Comparison of ENCODE assay signal across 1 fruit fly cellular context in genomic region chr3L:4825584-4825983, dm6.
A peak's percentile ranks its signal among the peaks of the same experiment; 100 is the strongest.
TF ChIP-seq lines count a peak whose summit lies in the region.

Gene Dhc64C, minus strand, starts transcription at chr3L:4825687.
Gene LeuRS-m, plus strand, starts transcription at chr3L:4825853.

TF ChIP-seq in whole organism, embryonic, 481 proteins besides CTCF, POLR2A, EP300 and RAD21 (continued from another document and continues in another):
- TF ChIP-seq CG14710 (tag; optimal IDR thresholded peaks at IDR 0.05; lab: Kevin White, UChicago) (peak; percentile 54), Aef1 (GFP tag; IDR thresholded peaks at IDR 0.05; lab: Robert Waterston, UW) (no peak), Deaf1 (tag; optimal IDR thresholded peaks at IDR 0.05; lab: Kevin White, UChicago) (no peak), YL-1 (GFP tag; optimal IDR thresholded peaks at IDR 0.05; lab: Kevin White, UChicago) (peak; percentile 87), Hey (tag; optimal IDR thresholded peaks at IDR 0.05; lab: Kevin White, UChicago) (no peak), CG14014 (GFP tag; IDR thresholded peaks at IDR 0.05; lab: Robert Waterston, UW) (peak; percentile 51), Max (GFP tag; optimal IDR thresholded peaks at IDR 0.05; lab: Kevin White, UChicago) (peak; percentile 16), D19B (GFP tag; optimal IDR thresholded peaks at IDR 0.05; lab: Kevin White, UChicago) (no peak), Sin3A (optimal IDR thresholded peaks at IDR 0.05; lab: Kevin White, UChicago) (peak; percentile 78), H2.0 (GFP tag; IDR thresholded peaks at IDR 0.05; lab: Robert Waterston, UW) (no peak), fd102C (GFP tag; optimal IDR thresholded peaks at IDR 0.05; lab: Kevin White, UChicago) (no peak), disco-r (GFP tag; optimal IDR thresholded peaks at IDR 0.05; lab: Kevin White, UChicago) (no peak), TFAM (GFP tag; optimal IDR thresholded peaks at IDR 0.05; lab: Kevin White, UChicago) (no peak), MTF-1 (GFP tag; optimal IDR thresholded peaks at IDR 0.05; lab: Kevin White, UChicago; ENCODE audit: borderline replicate concordance) (no peak), Doc3 (GFP tag; IDR thresholded peaks at IDR 0.05; lab: Robert Waterston, UW; ENCODE audit: partially characterized antibody) (peak; percentile 35; the same call in 1 of the 3 replicates), CG7786 (GFP tag; optimal IDR thresholded peaks at IDR 0.05; lab: Kevin White, UChicago) (peak; percentile 51), CG6689 (GFP tag; IDR thresholded peaks at IDR 0.05; lab: Robert Waterston, UW) (no peak), CG1603 (tag; optimal IDR thresholded peaks at IDR 0.05; lab: Kevin White, UChicago) (peak; percentile 88), scrt (GFP tag; optimal IDR thresholded peaks at IDR 0.05; lab: Kevin White, UChicago) (peak; percentile 54), ind (GFP tag; optimal IDR thresholded peaks at IDR 0.05; lab: Kevin White, UChicago) (peak; percentile 31), Hmr (GFP tag; optimal IDR thresholded peaks at IDR 0.05; lab: Kevin White, UChicago) (peak; percentile 62), CG8290 (GFP tag; optimal IDR thresholded peaks at IDR 0.05; lab: Kevin White, UChicago) (no peak), CG8290 (tag; optimal IDR thresholded peaks at IDR 0.05; lab: Kevin White, UChicago) (no peak), CG6765 (GFP tag; optimal IDR thresholded peaks at IDR 0.05; lab: Kevin White, UChicago) (no peak), aop (GFP tag; IDR thresholded peaks at IDR 0.05; lab: Robert Waterston, UW) (no peak), CG10274 (GFP tag; optimal IDR thresholded peaks at IDR 0.05; lab: Kevin White, UChicago) (peak; percentile 98), dm (GFP tag; optimal IDR thresholded peaks at IDR 0.05; lab: Kevin White, UChicago) (peak; percentile 29), Hr51 (GFP tag; optimal IDR thresholded peaks at IDR 0.05; lab: Kevin White, UChicago) (peak in 1 of 2 experiments; percentile 3), Dref (GFP tag; IDR thresholded peaks at IDR 0.05; lab: Robert Waterston, UW) (peak; percentile 90), CG10321 (GFP tag; IDR thresholded peaks at IDR 0.05; lab: Robert Waterston, UW) (no peak), ewg (GFP tag; optimal IDR thresholded peaks at IDR 0.05; lab: Kevin White, UChicago) (peak; percentile 75), CG34224 (GFP tag; IDR thresholded peaks at IDR 0.05; lab: Robert Waterston, UW; ENCODE audit: partially characterized antibody) (peak; percentile 24; the same call in 1 of the 3 replicates), Neu2 (GFP tag; optimal IDR thresholded peaks at IDR 0.05; lab: Kevin White, UChicago; ENCODE audit: borderline replicate concordance) (no peak), CG3065 (GFP tag; optimal IDR thresholded peaks at IDR 0.05; lab: Kevin White, UChicago) (no peak), dmrt99B (tag; optimal IDR thresholded peaks at IDR 0.05; lab: Kevin White, UChicago) (no peak), kay (GFP tag; optimal IDR thresholded peaks at IDR 0.05; lab: Kevin White, UChicago) (peak; percentile 48), sens (GFP tag; lab: Kevin White, UChicago) (no peak), lilli (GFP tag; optimal IDR thresholded peaks at IDR 0.05; lab: Kevin White, UChicago) (peak; percentile 63), sisA (GFP tag; IDR thresholded peaks at IDR 0.05; lab: Robert Waterston, UW) (no peak), bsh (GFP tag; optimal IDR thresholded peaks at IDR 0.05; lab: Kevin White, UChicago) (no peak), fd64A (GFP tag; optimal IDR thresholded peaks at IDR 0.05; lab: Kevin White, UChicago) (no peak), CG12236 (GFP tag; optimal IDR thresholded peaks at IDR 0.05; lab: Kevin White, UChicago) (no peak), jigr1 (GFP tag; IDR thresholded peaks at IDR 0.05; lab: Robert Waterston, UW) (no peak), al (GFP tag; IDR thresholded peaks at IDR 0.05; lab: Robert Waterston, UW) (0 out of 2 replicates have a peak, but pooled peaks have one; percentile 35), CG13424 (tag; optimal IDR thresholded peaks at IDR 0.05; lab: Kevin White, UChicago) (peak; percentile 27), grn (GFP tag; optimal IDR thresholded peaks at IDR 0.05; lab: Kevin White, UChicago) (no peak), chif (GFP tag; optimal IDR thresholded peaks at IDR 0.05; lab: Kevin White, UChicago) (peak in 1 of 2 experiments; percentile 24), CG10979 (tag; optimal IDR thresholded peaks at IDR 0.05; lab: Kevin White, UChicago) (no peak), btn (GFP tag; optimal IDR thresholded peaks at IDR 0.05; lab: Kevin White, UChicago) (no peak), cg (GFP tag; optimal IDR thresholded peaks at IDR 0.05; lab: Kevin White, UChicago) (no peak), Opbp (GFP tag; IDR thresholded peaks at IDR 0.05; lab: Robert Waterston, UW; ENCODE audit: partially characterized antibody) (peak; percentile 68; the same call in 2 of the 3 replicates), lmd (GFP tag; IDR thresholded peaks at IDR 0.05; lab: Robert Waterston, UW) (no peak), her (GFP tag; optimal IDR thresholded peaks at IDR 0.05; lab: Kevin White, UChicago) (no peak), CG14667 (GFP tag; IDR thresholded peaks at IDR 0.05; lab: Robert Waterston, UW) (no peak), ac (GFP tag; optimal IDR thresholded peaks at IDR 0.05; lab: Kevin White, UChicago) (no peak), trh (GFP tag; optimal IDR thresholded peaks at IDR 0.05; lab: Kevin White, UChicago) (no peak), pb (GFP tag; optimal IDR thresholded peaks at IDR 0.05; lab: Kevin White, UChicago) (peak; percentile 19), sr (GFP tag; IDR thresholded peaks at IDR 0.05; lab: Robert Waterston, UW) (no peak), fd3F (GFP tag; optimal IDR thresholded peaks at IDR 0.05; lab: Kevin White, UChicago) (no peak), Ravus (GFP tag; IDR thresholded peaks at IDR 0.05; lab: Robert Waterston, UW) (no peak), CG31388 (GFP tag; optimal IDR thresholded peaks at IDR 0.05; lab: Kevin White, UChicago) (no peak), Fer3 (tag; optimal IDR thresholded peaks at IDR 0.05; lab: Kevin White, UChicago) (no peak), CG13775 (GFP tag; optimal IDR thresholded peaks at IDR 0.05; lab: Kevin White, UChicago) (peak; percentile 7), ERR (GFP tag; optimal IDR thresholded peaks at IDR 0.05; lab: Kevin White, UChicago) (no peak), GATAe (GFP tag; conservative IDR thresholded peaks at IDR 0.05; lab: Robert Waterston, UW) (no peak), esg (GFP tag; conservative IDR thresholded peaks at IDR 0.05; lab: Robert Waterston, UW) (no peak), row (GFP tag; IDR thresholded peaks at IDR 0.05; lab: Robert Waterston, UW) (peak; percentile 71), ftz-f1 (GFP tag; optimal IDR thresholded peaks at IDR 0.05; lab: Kevin White, UChicago) (peak; percentile 19), CG11696 (GFP tag; IDR thresholded peaks at IDR 0.05; lab: Robert Waterston, UW) (no peak), wek (GFP tag; optimal IDR thresholded peaks at IDR 0.05; lab: Kevin White, UChicago) (no peak), CG10209 (GFP tag; optimal IDR thresholded peaks at IDR 0.05; lab: Kevin White, UChicago) (no peak), CG10959 (GFP tag; IDR thresholded peaks at IDR 0.05; lab: Robert Waterston, UW) (no peak), dimm (GFP tag; IDR thresholded peaks at IDR 0.05; lab: Robert Waterston, UW) (no peak), pho (GFP tag; optimal IDR thresholded peaks at IDR 0.05; lab: Kevin White, UChicago) (peak; percentile 41), CkIIα-i1 (GFP tag; IDR thresholded peaks at IDR 0.05; lab: Robert Waterston, UW) (no peak), Gsc (GFP tag; IDR thresholded peaks at IDR 0.05; lab: Robert Waterston, UW) (no peak), sug (tag; optimal IDR thresholded peaks at IDR 0.05; lab: Kevin White, UChicago) (no peak), Med (GFP tag; lab: Kevin White, UChicago) (peak; percentile 93), CG8924 (tag; optimal IDR thresholded peaks at IDR 0.05; lab: Kevin White, UChicago) (no peak), CG12299 (tag; optimal IDR thresholded peaks at IDR 0.05; lab: Kevin White, UChicago) (no peak), prd (optimal IDR thresholded peaks at IDR 0.05; lab: Kevin White, UChicago) (no peak), prd (GFP tag; IDR thresholded peaks at IDR 0.05; lab: Robert Waterston, UW) (peak; percentile 33; the same call in 1 of the 3 replicates), HmgD (GFP tag; optimal IDR thresholded peaks at IDR 0.05; lab: Kevin White, UChicago) (peak; percentile 89), CG1832 (GFP tag; optimal IDR thresholded peaks at IDR 0.05; lab: Kevin White, UChicago) (no peak), CG15479 (GFP tag; optimal IDR thresholded peaks at IDR 0.05; lab: Kevin White, UChicago) (peak; percentile 15), abd-A (tag; optimal IDR thresholded peaks at IDR 0.05; lab: Kevin White, UChicago) (peak; percentile 2), ara (GFP tag; IDR thresholded peaks at IDR 0.05; lab: Robert Waterston, UW) (peak; percentile 13; the same call in 1 of the 2 replicates), Usf (GFP tag; optimal IDR thresholded peaks at IDR 0.05; lab: Kevin White, UChicago) (no peak), Doc2 (GFP tag; IDR thresholded peaks at IDR 0.05; lab: Robert Waterston, UW) (no peak), CG7556 (GFP tag; optimal IDR thresholded peaks at IDR 0.05; lab: Kevin White, UChicago) (no peak), usp (GFP tag; optimal IDR thresholded peaks at IDR 0.05; lab: Kevin White, UChicago) (no peak), zen (tag; optimal IDR thresholded peaks at IDR 0.05; lab: Kevin White, UChicago) (peak; percentile 31), danr (GFP tag; IDR thresholded peaks at IDR 0.05; lab: Robert Waterston, UW) (no peak), lov (optimal IDR thresholded peaks at IDR 0.05; lab: Kevin White, UChicago) (no peak), lov (GFP tag; IDR thresholded peaks at IDR 0.05; lab: Robert Waterston, UW) (0 out of 3 replicates have a peak, but pooled peaks have one; percentile 71), mam (GFP tag; optimal IDR thresholded peaks at IDR 0.05; lab: Kevin White, UChicago) (peak; percentile 52), CG11093 (GFP tag; IDR thresholded peaks at IDR 0.05; lab: Robert Waterston, UW) (no peak), CG16779 (GFP tag; IDR thresholded peaks at IDR 0.05; lab: Robert Waterston, UW) (no peak), phol (tag; optimal IDR thresholded peaks at IDR 0.05; lab: Kevin White, UChicago) (peak; percentile 19), CG7987 (GFP tag; optimal IDR thresholded peaks at IDR 0.05; lab: Kevin White, UChicago) (peak; percentile 42), Hr3 (GFP tag; optimal IDR thresholded peaks at IDR 0.05; lab: Kevin White, UChicago) (no peak), otp (GFP tag; IDR thresholded peaks at IDR 0.05; lab: Robert Waterston, UW) (0 out of 3 replicates have a peak, but pooled peaks have one; percentile 18), bigmax (GFP tag; optimal IDR thresholded peaks at IDR 0.05; lab: Kevin White, UChicago) (peak; percentile 16), nmo (GFP tag; optimal IDR thresholded peaks at IDR 0.05; lab: Kevin White, UChicago) (peak; percentile 66), HHEX (GFP tag; optimal IDR thresholded peaks at IDR 0.05; lab: Kevin White, UChicago) (no peak), ash1 (GFP tag; optimal IDR thresholded peaks at IDR 0.05; lab: Kevin White, UChicago) (no peak), CG6254 (GFP tag; optimal IDR thresholded peaks at IDR 0.05; lab: Kevin White, UChicago) (no peak), zfh2 (GFP tag; optimal IDR thresholded peaks at IDR 0.05; lab: Kevin White, UChicago) (peak; percentile 64), hkb (optimal IDR thresholded peaks at IDR 0.05; lab: Kevin White, UChicago) (peak; percentile 71), hkb (GFP tag; IDR thresholded peaks at IDR 0.05; lab: Robert Waterston, UW) (no peak), CG4282 (GFP tag; optimal IDR thresholded peaks at IDR 0.05; lab: Kevin White, UChicago) (no peak), Hand (GFP tag; optimal IDR thresholded peaks at IDR 0.05; lab: Kevin White, UChicago) (no peak), CG12155 (GFP tag; optimal IDR thresholded peaks at IDR 0.05; lab: Kevin White, UChicago) (no peak), unc-4 (GFP tag; IDR thresholded peaks at IDR 0.05; lab: Robert Waterston, UW; ENCODE audit: partially characterized antibody) (peak; percentile 31; the same call in 1 of the 2 replicates), CG10147 (GFP tag; optimal IDR thresholded peaks at IDR 0.05; lab: Kevin White, UChicago) (peak; percentile 23), Nf-YB (GFP tag; optimal IDR thresholded peaks at IDR 0.05; lab: Kevin White, UChicago) (no peak), CG34422 (GFP tag; IDR thresholded peaks at IDR 0.05; lab: Robert Waterston, UW) (peak; percentile 95), CG4617 (GFP tag; optimal IDR thresholded peaks at IDR 0.05; lab: Kevin White, UChicago; ENCODE audit: borderline replicate concordance) (peak; percentile 69), Meics (GFP tag; optimal IDR thresholded peaks at IDR 0.05; lab: Kevin White, UChicago) (no peak), Dll (GFP tag; IDR thresholded peaks at IDR 0.05; lab: Robert Waterston, UW; ENCODE audit: partially characterized antibody) (peak; percentile 50; the same call in 2 of the 4 replicates), nerfin-2 (GFP tag; IDR thresholded peaks at IDR 0.05; lab: Robert Waterston, UW; ENCODE audit: partially characterized antibody) (peak; percentile 54; the same call in 1 of the 2 replicates), crp (GFP tag; optimal IDR thresholded peaks at IDR 0.05; lab: Kevin White, UChicago) (peak; percentile 93 to 99), CG12659 (GFP tag; optimal IDR thresholded peaks at IDR 0.05; lab: Kevin White, UChicago) (peak; percentile 61), gcm (GFP tag; optimal IDR thresholded peaks at IDR 0.05; lab: Kevin White, UChicago) (no peak), gfzf (GFP tag; optimal IDR thresholded peaks at IDR 0.05; lab: Kevin White, UChicago) (peak; percentile 39), Abd-B (GFP tag; optimal IDR thresholded peaks at IDR 0.05; lab: Kevin White, UChicago) (no peak), CG32532 (GFP tag; IDR thresholded peaks at IDR 0.05; lab: Robert Waterston, UW) (no peak), CG9215 (GFP tag; IDR thresholded peaks at IDR 0.05; lab: Robert Waterston, UW) (no peak), HmgZ (tag; optimal IDR thresholded peaks at IDR 0.05; lab: Kevin White, UChicago) (peak; percentile 76), CG17361 (GFP tag; IDR thresholded peaks at IDR 0.05; lab: Robert Waterston, UW) (no peak), sqz (GFP tag; optimal IDR thresholded peaks at IDR 0.05; lab: Kevin White, UChicago) (no peak), PHDP (tag; optimal IDR thresholded peaks at IDR 0.05; lab: Kevin White, UChicago) (no peak), Ets97D (GFP tag; optimal IDR thresholded peaks at IDR 0.05; lab: Kevin White, UChicago) (peak; percentile 91), CG12942 (GFP tag; optimal IDR thresholded peaks at IDR 0.05; lab: Kevin White, UChicago) (peak; percentile 3)
